Worm (Caenorhabditis elegans): ENCODE data around the gene F40A3.6.
A peak's percentile ranks its signal among the peaks of the same experiment; 100 is the strongest.

F40A3.6 gene

DNA sequence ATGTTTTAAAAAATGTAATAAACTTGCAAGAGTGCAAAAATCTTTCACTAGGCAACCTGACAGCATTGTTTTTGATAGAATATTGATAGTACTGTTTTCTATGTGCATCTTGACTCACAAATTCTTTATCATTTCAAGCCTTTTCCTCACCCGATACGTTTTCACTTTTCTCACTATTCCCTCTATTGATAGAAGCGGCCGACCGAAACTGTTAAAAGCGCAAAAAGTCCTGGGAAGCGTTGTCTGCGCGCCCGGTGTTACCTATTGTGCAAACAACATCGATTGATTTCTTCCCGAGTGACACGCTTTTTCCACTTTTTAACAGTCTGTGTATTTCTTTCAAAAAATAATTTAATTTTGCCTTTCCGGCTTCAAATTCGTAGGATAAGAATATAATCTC, 5.6 kb downstream of the F40A3.6 start (continued):
- TF ChIP-seq lin-15B (tag; optimal IDR thresholded peaks at IDR 0.05) = no peak
- TF ChIP-seq aly-2 (tag; optimal IDR thresholded peaks at IDR 0.05) = no peak
- no peak for TF ChIP-seq gei-8 (GFP tag; optimal IDR thresholded peaks at IDR 0.05)
- no peak for TF ChIP-seq zip-2 (tag; optimal IDR thresholded peaks at IDR 0.05)
- no peak for TF ChIP-seq aha-1 (tag)
- no peak for TF ChIP-seq lim-7 (GFP tag; IDR thresholded peaks at IDR 0.05)
- no peak for TF ChIP-seq lin-13 (GFP tag; optimal IDR thresholded peaks at IDR 0.05)
- no peak for TF ChIP-seq snpc-4 (tag; optimal IDR thresholded peaks at IDR 0.05)
- TF ChIP-seq pha-4 (GFP tag; IDR thresholded peaks at IDR 0.05) = no peak
- no peak for TF ChIP-seq pha-4 (tag; optimal IDR thresholded peaks at IDR 0.05)
- TF ChIP-seq arid-1 (GFP tag; conservative IDR thresholded peaks at IDR 0.05) = no peak
- TF ChIP-seq daf-19 (GFP tag; conservative IDR thresholded peaks at IDR 0.05) = no peak
- TF ChIP-seq nhr-111 (GFP tag; optimal IDR thresholded peaks at IDR 0.05) = no peak
- peak; percentile 80 for TF ChIP-seq pqm-1 (tag; optimal IDR thresholded peaks at IDR 0.05)
- no peak for TF ChIP-seq madf-9 (GFP tag; conservative IDR thresholded peaks at IDR 0.05)
- no peak for TF ChIP-seq tra-1 (GFP tag; IDR thresholded peaks at IDR 0.05)
- no peak for TF ChIP-seq duxl-1 (tag; optimal IDR thresholded peaks at IDR 0.05; ENCODE audit: poor library complexity)
- no peak for TF ChIP-seq fkh-10 (GFP tag; optimal IDR thresholded peaks at IDR 0.05)

DNA sequence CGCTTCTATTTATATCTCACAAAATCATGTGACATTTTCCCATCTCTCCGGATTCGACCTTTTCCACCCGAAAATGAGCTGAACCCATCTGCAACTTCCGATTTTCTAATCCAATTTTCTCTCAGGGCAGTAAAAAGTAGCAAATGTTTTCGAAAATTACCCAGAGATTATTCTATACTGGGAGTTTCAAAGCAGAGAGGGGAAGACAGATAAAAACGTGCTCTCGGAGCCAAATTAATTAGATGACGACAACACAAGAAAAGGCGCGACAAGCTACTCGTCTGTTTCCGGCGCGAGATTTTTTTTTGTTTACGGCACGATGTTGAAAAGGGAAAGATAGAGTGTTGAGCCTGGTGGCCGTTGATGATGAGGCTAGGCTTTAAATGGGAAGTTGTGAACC, 9.2 kb downstream of the F40A3.6 start:
- TF ChIP-seq nhr-11 (tag; optimal IDR thresholded peaks at IDR 0.05) = peak; percentile 1
- TF ChIP-seq aha-1 (tag) = peak; percentile 84
- TF ChIP-seq nhr-41 (GFP tag; IDR thresholded peaks at IDR 0.05) = no peak
- no peak for TF ChIP-seq madf-5 (GFP tag; IDR thresholded peaks at IDR 0.05)
- no peak for TF ChIP-seq F10B5.3 (tag; optimal IDR thresholded peaks at IDR 0.05)

DNA sequence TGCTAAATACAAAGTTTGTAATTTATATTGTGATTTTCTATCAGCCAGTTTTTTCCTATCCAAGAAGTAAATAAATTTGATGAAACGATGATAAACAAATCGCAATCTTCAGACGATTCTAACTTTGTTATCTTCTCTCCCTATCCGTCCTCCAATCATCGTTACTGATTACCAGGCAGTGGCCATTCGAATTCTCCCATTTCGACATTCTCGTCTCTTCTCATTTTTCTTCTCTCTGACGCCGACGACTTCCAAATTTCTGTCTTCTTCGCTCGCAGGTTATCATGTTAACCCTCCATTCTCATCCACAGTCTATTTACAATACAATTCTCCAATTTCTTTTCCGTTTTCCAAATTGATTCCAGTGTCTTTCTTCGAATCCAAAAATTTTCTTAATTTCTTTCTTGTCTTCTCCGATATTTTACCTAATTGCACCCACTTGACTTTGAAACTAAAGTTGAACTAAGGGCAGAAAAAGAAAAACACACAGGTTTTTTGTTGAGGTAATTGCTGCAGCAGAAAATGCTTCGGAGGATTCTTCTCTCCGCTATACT, 15.2 kb downstream of the F40A3.6 start, which contains the start of gene F40A3.2:
TSS of gene F40A3.2 (plus strand) at position 504 of the 554 bp plus-strand sequence.
- no peak for TF ChIP-seq R02D3.7 (tag; optimal IDR thresholded peaks at IDR 0.05)
- TF ChIP-seq nhr-42 (GFP tag; IDR thresholded peaks at IDR 0.05) = no peak
- no peak for TF ChIP-seq hif-1 (tag; optimal IDR thresholded peaks at IDR 0.05)
- TF ChIP-seq ztf-7 (tag; optimal IDR thresholded peaks at IDR 0.05) = no peak
- TF ChIP-seq Y48G9A.11 (GFP tag; IDR thresholded peaks at IDR 0.05) = no peak
- no peak for TF ChIP-seq arid-1 (GFP tag; conservative IDR thresholded peaks at IDR 0.05)
- TF ChIP-seq unc-39 (tag; optimal IDR thresholded peaks at IDR 0.05) = no peak
- no peak for TF ChIP-seq zag-1 (tag; optimal IDR thresholded peaks at IDR 0.05)

DNA sequence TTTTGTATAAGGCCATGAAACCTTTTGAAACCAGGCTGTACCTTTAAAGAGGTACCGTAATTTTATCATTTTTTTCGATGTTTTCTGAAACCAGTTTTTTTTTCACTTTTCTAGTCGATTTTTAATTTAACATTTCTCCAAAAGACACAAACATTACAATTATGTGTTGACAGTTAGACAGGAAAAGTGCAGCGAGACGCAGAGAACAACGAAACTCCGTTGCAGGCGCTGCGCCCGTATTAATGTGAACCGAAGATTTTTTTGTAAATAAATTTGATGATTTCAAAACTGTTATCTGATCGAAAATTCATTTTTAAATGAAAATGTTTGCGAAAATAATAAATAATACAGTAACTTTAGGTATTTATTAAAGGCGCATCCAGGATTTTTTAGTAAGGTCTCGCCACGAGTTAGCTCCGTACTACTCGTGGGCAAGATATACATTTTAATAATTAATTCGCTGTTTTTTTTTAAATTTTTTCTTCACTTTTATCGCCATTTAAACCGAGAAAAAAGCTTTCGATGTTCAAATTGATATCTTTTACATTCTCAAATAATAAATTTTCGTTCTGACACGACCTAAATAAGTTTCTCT, 16.7 kb downstream of the F40A3.6 start, which contains the start of gene F40A3.3:
TSS of gene F40A3.3 (plus strand) at position 564 of the 595 bp plus-strand sequence.
- TF ChIP-seq unc-62 (GFP tag; optimal IDR thresholded peaks at IDR 0.05 in 1 of 2) (peak in 1 of 2 experiments; percentile 2), unc-62 (tag; optimal IDR thresholded peaks at IDR 0.05) (no peak), lsy-2 (tag; optimal IDR thresholded peaks at IDR 0.05) (peak in 1 of 2 experiments; percentile 24), Y5F2A.4 (GFP tag; optimal IDR thresholded peaks at IDR 0.05) (no peak), dmd-6 (GFP tag; IDR thresholded peaks at IDR 0.05) (no peak), daf-16 (GFP tag; optimal IDR thresholded peaks at IDR 0.05) (no peak), daf-16 (tag; optimal IDR thresholded peaks at IDR 0.05) (peak; percentile 90), mep-1 (tag; optimal IDR thresholded peaks at IDR 0.05) (peak; percentile 4), madf-5 (GFP tag; IDR thresholded peaks at IDR 0.05) (no peak), nhr-28 (tag; optimal IDR thresholded peaks at IDR 0.05) (peak; percentile 15)

Data from whole organism, L4 larva.